Worm (Caenorhabditis elegans): ENCODE data around the gene fbxa-118.
A peak's percentile ranks its signal among the peaks of the same experiment; 100 is the strongest.

fbxa-118 gene

ce11 chrV:19777227-19777626 lies at the start of gene fbxa-118:
TSS of gene fbxa-118 (minus strand) at chrV:19777327.
- TF ChIP-seq hnd-1 (tag; optimal IDR thresholded peaks at IDR 0.05), result no peak
- no peak for TF ChIP-seq tbx-37 (GFP tag; conservative IDR thresholded peaks at IDR 0.05)
- TF ChIP-seq ets-7 (tag; optimal IDR thresholded peaks at IDR 0.05), result no peak
- TF ChIP-seq aly-1 (tag; optimal IDR thresholded peaks at IDR 0.05), result no peak
- no peak for TF ChIP-seq scrt-1 (GFP tag; IDR thresholded peaks at IDR 0.05)
- no peak for TF ChIP-seq flt-1 (GFP tag; IDR thresholded peaks at IDR 0.05)
- TF ChIP-seq B0310.2 (tag; optimal IDR thresholded peaks at IDR 0.05), result no peak
- no peak for TF ChIP-seq tra-4 (tag; optimal IDR thresholded peaks at IDR 0.05)
- no peak for TF ChIP-seq hmbx-1 (tag; optimal IDR thresholded peaks at IDR 0.05)
- no peak for TF ChIP-seq ceh-36 (tag; optimal IDR thresholded peaks at IDR 0.05)
- TF ChIP-seq hmg-4 (GFP tag; optimal IDR thresholded peaks at IDR 0.05), result no peak
- no peak for TF ChIP-seq F13C5.2 (tag; optimal IDR thresholded peaks at IDR 0.05)
- TF ChIP-seq pes-1 (GFP tag; IDR thresholded peaks at IDR 0.05), result no peak

ce11 chrV:19822093-19822492 lies 45.0 kb upstream of the fbxa-118 start, which contains the start of gene Y116F11B.17:
TSS of gene Y116F11B.17 (minus strand) at chrV:19822193.
- no peak for TF ChIP-seq B0310.2 (tag; optimal IDR thresholded peaks at IDR 0.05)
- TF ChIP-seq hnd-1 (tag; optimal IDR thresholded peaks at IDR 0.05), result no peak
- TF ChIP-seq sea-1 (GFP tag; conservative IDR thresholded peaks at IDR 0.05), result no peak
- TF ChIP-seq tra-4 (tag; optimal IDR thresholded peaks at IDR 0.05), result no peak
- no peak for TF ChIP-seq aly-1 (tag; optimal IDR thresholded peaks at IDR 0.05)

ce11 chrV:19820178-19820577 lies 43.1 kb upstream of the fbxa-118 start:
- peak; percentile 87 for TF ChIP-seq ceh-36 (tag; optimal IDR thresholded peaks at IDR 0.05)
- TF ChIP-seq tbx-11 (GFP tag; IDR thresholded peaks at IDR 0.05), result no peak

ce11 chrV:19814833-19815232 lies 37.7 kb upstream of the fbxa-118 start, which contains the start of gene daf-28:
TSS of gene daf-28 (plus strand) at chrV:19815133.
- TF ChIP-seq tbx-11 (GFP tag; IDR thresholded peaks at IDR 0.05) (no peak), flt-1 (GFP tag; IDR thresholded peaks at IDR 0.05) (no peak), sea-1 (GFP tag; conservative IDR thresholded peaks at IDR 0.05) (no peak), tbx-37 (GFP tag; conservative IDR thresholded peaks at IDR 0.05) (no peak), ets-7 (tag; optimal IDR thresholded peaks at IDR 0.05) (no peak), scrt-1 (GFP tag; IDR thresholded peaks at IDR 0.05) (no peak), aly-1 (tag; optimal IDR thresholded peaks at IDR 0.05) (no peak)

- TF ChIP-seq tra-4 (tag; optimal IDR thresholded peaks at IDR 0.05), result no peak
- TF ChIP-seq F13C5.2 (tag; optimal IDR thresholded peaks at IDR 0.05), result no peak
- TF ChIP-seq tbx-37 (GFP tag; conservative IDR thresholded peaks at IDR 0.05), result no peak
Observed at ce11 chrV:19805548-19805947, 28.4 kb upstream of the fbxa-118 start.

ce11 chrV:19802797-19803196 lies 25.7 kb upstream of the fbxa-118 start:
- TF ChIP-seq F13C5.2 (tag; optimal IDR thresholded peaks at IDR 0.05) (no peak), tra-4 (tag; optimal IDR thresholded peaks at IDR 0.05) (no peak), hmg-4 (GFP tag; optimal IDR thresholded peaks at IDR 0.05) (no peak), tbx-37 (GFP tag; conservative IDR thresholded peaks at IDR 0.05) (no peak), ama-1 (optimal IDR thresholded peaks at IDR 0.05) (no peak), hmbx-1 (tag; optimal IDR thresholded peaks at IDR 0.05) (no peak), pes-1 (GFP tag; IDR thresholded peaks at IDR 0.05) (no peak), ceh-36 (tag; optimal IDR thresholded peaks at IDR 0.05) (no peak), ets-7 (tag; optimal IDR thresholded peaks at IDR 0.05) (no peak), ceh-13 (GFP tag; optimal IDR thresholded peaks at IDR 0.05) (no peak), B0310.2 (tag; optimal IDR thresholded peaks at IDR 0.05) (no peak), scrt-1 (GFP tag; IDR thresholded peaks at IDR 0.05) (no peak), hnd-1 (tag; optimal IDR thresholded peaks at IDR 0.05) (no peak), sea-1 (GFP tag; conservative IDR thresholded peaks at IDR 0.05) (no peak), flt-1 (GFP tag; IDR thresholded peaks at IDR 0.05) (no peak)

ce11 chrV:19801033-19801432 lies 23.9 kb upstream of the fbxa-118 start, which contains the start of gene Y116F11B.2:
TSS of gene Y116F11B.2 (minus strand) at chrV:19801133.
- TF ChIP-seq flt-1 (GFP tag; IDR thresholded peaks at IDR 0.05), result no peak
- no peak for TF ChIP-seq aly-1 (tag; optimal IDR thresholded peaks at IDR 0.05)

ce11 chrV:19794931-19795330 lies 17.8 kb upstream of the fbxa-118 start, which contains the start of gene M162.7:
TSS of gene M162.7 (minus strand) at chrV:19795031.
- TF ChIP-seq tbx-11 (GFP tag; IDR thresholded peaks at IDR 0.05) (no peak), ets-7 (tag; optimal IDR thresholded peaks at IDR 0.05) (no peak), flt-1 (GFP tag; IDR thresholded peaks at IDR 0.05) (no peak), hnd-1 (tag; optimal IDR thresholded peaks at IDR 0.05) (no peak), ama-1 (optimal IDR thresholded peaks at IDR 0.05) (no peak), tra-4 (tag; optimal IDR thresholded peaks at IDR 0.05) (no peak), aly-1 (tag; optimal IDR thresholded peaks at IDR 0.05) (no peak), hmg-4 (GFP tag; optimal IDR thresholded peaks at IDR 0.05) (no peak), ceh-36 (tag; optimal IDR thresholded peaks at IDR 0.05) (no peak), pes-1 (GFP tag; IDR thresholded peaks at IDR 0.05) (no peak), tbx-37 (GFP tag; conservative IDR thresholded peaks at IDR 0.05) (no peak), B0310.2 (tag; optimal IDR thresholded peaks at IDR 0.05) (no peak), hmbx-1 (tag; optimal IDR thresholded peaks at IDR 0.05) (no peak), sea-1 (GFP tag; conservative IDR thresholded peaks at IDR 0.05) (no peak), F13C5.2 (tag; optimal IDR thresholded peaks at IDR 0.05) (no peak), scrt-1 (GFP tag; IDR thresholded peaks at IDR 0.05) (no peak), ceh-13 (GFP tag; optimal IDR thresholded peaks at IDR 0.05) (no peak)

ce11 chrV:19790248-19790647 lies 13.1 kb upstream of the fbxa-118 start:
- no peak for TF ChIP-seq tbx-37 (GFP tag; conservative IDR thresholded peaks at IDR 0.05)
- TF ChIP-seq hmg-4 (GFP tag; optimal IDR thresholded peaks at IDR 0.05), result no peak

Data from whole organism, early embryonic.